Fruit fly (Drosophila melanogaster): ENCODE measurements around the gene Cox11.

The Cox11 gene

DNA sequence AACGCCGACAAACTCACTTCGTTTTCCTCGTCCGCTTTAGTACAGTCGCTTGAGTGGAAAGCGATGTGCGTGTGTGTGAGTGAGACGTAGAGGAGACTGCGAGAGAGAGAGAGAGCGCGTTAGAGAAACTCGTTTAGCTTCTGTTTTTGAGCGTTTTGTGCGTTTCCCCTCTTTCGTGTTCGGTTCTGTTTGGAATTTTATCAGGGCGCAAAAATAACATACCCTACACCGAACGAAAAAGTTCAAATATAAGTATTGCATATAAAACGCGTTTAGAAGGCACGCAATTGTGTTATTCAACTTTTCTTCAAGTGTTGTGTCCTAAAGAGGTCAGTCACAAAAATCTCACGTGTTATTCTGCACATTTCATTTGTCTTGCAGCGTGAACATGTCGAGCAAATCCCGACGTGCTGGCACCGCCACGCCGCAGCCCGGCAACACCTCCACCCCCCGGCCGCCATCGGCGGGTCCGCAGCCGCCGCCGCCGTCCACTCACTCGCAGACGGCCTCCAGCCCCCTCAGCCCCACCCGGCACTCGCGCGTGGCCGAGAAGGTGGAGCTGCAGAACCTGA is 16.3 kb downstream of the Cox11 start (continued):
- peak; percentile 38 for TF ChIP-seq Nf-YC (tag; optimal IDR thresholded peaks at IDR 0.05)
- TF ChIP-seq sr (GFP tag; IDR thresholded peaks at IDR 0.05) = 0 out of 3 replicates have a peak, but pooled peaks have one; percentile 21
- TF ChIP-seq CTCF (GFP tag; optimal IDR thresholded peaks at IDR 0.05) = no peak
- 0 out of 3 replicates have a peak, but pooled peaks have one; percentile 6 for TF ChIP-seq Opbp (GFP tag; IDR thresholded peaks at IDR 0.05; ENCODE audit: partially characterized antibody)
- TF ChIP-seq nerfin-1 (tag; optimal IDR thresholded peaks at IDR 0.05) = peak; percentile 26
- peak; percentile 15 for TF ChIP-seq CG13624 (GFP tag; optimal IDR thresholded peaks at IDR 0.05)
- no peak for TF ChIP-seq Rx (GFP tag; IDR thresholded peaks at IDR 0.05)
- TF ChIP-seq Lim3 (GFP tag; IDR thresholded peaks at IDR 0.05) = no peak
- TF ChIP-seq Atf6 (GFP tag; IDR thresholded peaks at IDR 0.05) = peak; percentile 71
- no peak for TF ChIP-seq hb (GFP tag; IDR thresholded peaks at IDR 0.05; ENCODE audit: partially characterized antibody)
- TF ChIP-seq dm (GFP tag; optimal IDR thresholded peaks at IDR 0.05) = peak; percentile 49
- TF ChIP-seq ranshi (GFP tag; IDR thresholded peaks at IDR 0.05) = peak; percentile 47; the same call in 1 of the 2 replicates
- TF ChIP-seq CG8944 (GFP tag; optimal IDR thresholded peaks at IDR 0.05) = no peak
- peak; percentile 81 for TF ChIP-seq CG9932 (GFP tag; IDR thresholded peaks at IDR 0.05)
- no peak for TF ChIP-seq Fer2 (tag; optimal IDR thresholded peaks at IDR 0.05)
- TF ChIP-seq h (optimal IDR thresholded peaks at IDR 0.05) = no peak
- TF ChIP-seq MESR4 (GFP tag; optimal IDR thresholded peaks at IDR 0.05) = peak; percentile 15
- no peak for TF ChIP-seq Abd-B (GFP tag; optimal IDR thresholded peaks at IDR 0.05)
- TF ChIP-seq D (optimal IDR thresholded peaks at IDR 0.05) = no peak
- TF ChIP-seq D (GFP tag; optimal IDR thresholded peaks at IDR 0.05) = no peak
- no peak for TF ChIP-seq CG4707 (GFP tag; optimal IDR thresholded peaks at IDR 0.05)
- peak; percentile 42; the same call in 1 of the 2 replicates for TF ChIP-seq H2.0 (GFP tag; IDR thresholded peaks at IDR 0.05)
- peak; percentile 53 for TF ChIP-seq odd (GFP tag; optimal IDR thresholded peaks at IDR 0.05)
- no peak for TF ChIP-seq tap (tag; optimal IDR thresholded peaks at IDR 0.05)
- no peak for TF ChIP-seq tup (GFP tag; optimal IDR thresholded peaks at IDR 0.05)
- TF ChIP-seq Ada2b (GFP tag; IDR thresholded peaks at IDR 0.05) = no peak; the same call in none of the 2 replicates
- peak; percentile 42; the same call in 1 of the 3 replicates for TF ChIP-seq ase (GFP tag; IDR thresholded peaks at IDR 0.05)
- TF ChIP-seq exex (tag; optimal IDR thresholded peaks at IDR 0.05) = peak; percentile 21
- peak; percentile 34 for TF ChIP-seq HLH54F (GFP tag; optimal IDR thresholded peaks at IDR 0.05)
- peak; percentile 18 for TF ChIP-seq Mes4 (GFP tag; optimal IDR thresholded peaks at IDR 0.05)
- TF ChIP-seq CG4424 (GFP tag; optimal IDR thresholded peaks at IDR 0.05) = peak; percentile 50
- peak; percentile 68 for TF ChIP-seq Fer1 (GFP tag; optimal IDR thresholded peaks at IDR 0.05)
- no peak for TF ChIP-seq da (GFP tag; optimal IDR thresholded peaks at IDR 0.05)
- TF ChIP-seq Dp (GFP tag; optimal IDR thresholded peaks at IDR 0.05) = no peak
- peak; percentile 45 for TF ChIP-seq CG10543 (GFP tag; optimal IDR thresholded peaks at IDR 0.05)
- TF ChIP-seq dmrt99B (tag; optimal IDR thresholded peaks at IDR 0.05) = no peak
- peak; percentile 49 for TF ChIP-seq CG13424 (tag; optimal IDR thresholded peaks at IDR 0.05)
- no peak for TF ChIP-seq jigr1 (GFP tag; IDR thresholded peaks at IDR 0.05)
- TF ChIP-seq CG10431 (GFP tag; optimal IDR thresholded peaks at IDR 0.05) = no peak
- TF ChIP-seq fd64A (GFP tag; optimal IDR thresholded peaks at IDR 0.05) = no peak
- no peak for TF ChIP-seq Tbp (GFP tag; optimal IDR thresholded peaks at IDR 0.05)
- TF ChIP-seq Neu2 (GFP tag; optimal IDR thresholded peaks at IDR 0.05; ENCODE audit: borderline replicate concordance) = no peak
- peak; percentile 54 for TF ChIP-seq Hmr (GFP tag; optimal IDR thresholded peaks at IDR 0.05)
- peak; percentile 54; the same call in 1 of the 2 replicates for TF ChIP-seq sisA (GFP tag; IDR thresholded peaks at IDR 0.05)
- peak; percentile 40 for TF ChIP-seq CG10209 (GFP tag; optimal IDR thresholded peaks at IDR 0.05)
- no peak for TF ChIP-seq CG7745 (tag; optimal IDR thresholded peaks at IDR 0.05)
- TF ChIP-seq danr (GFP tag; IDR thresholded peaks at IDR 0.05) = peak; percentile 24; the same call in 1 of the 2 replicates
- TF ChIP-seq psq (GFP tag; optimal IDR thresholded peaks at IDR 0.05) = peak; percentile 44
- TF ChIP-seq CG3995 (GFP tag; optimal IDR thresholded peaks at IDR 0.05) = no peak
- TF ChIP-seq CG30020 (tag; optimal IDR thresholded peaks at IDR 0.05) = no peak
- no peak for TF ChIP-seq Sox100B (GFP tag; optimal IDR thresholded peaks at IDR 0.05)

Measured in whole organism, embryonic.